Fruit fly (Drosophila melanogaster) S2 (cell line): ENCODE results near the gene CG8925.

Experiments
- CG8478 ChIP-seq: fragments of >200 bp; optimal IDR thresholded peaks from 2 replicates; lab custom pipeline; 2018
- CTCF ChIP-seq, 2 experiments: fragments of >200 bp; optimal IDR thresholded peaks; 2 replicates each; lab custom pipeline; 2018

- no peak for TF ChIP-seq CG8478 (lab: Kevin White, UChicago)
- TF ChIP-seq CTCF (optimal IDR thresholded peaks at IDR 0.05; lab: Kevin White, UChicago), result no peak
Observed at dm6 chr3R:16213792-16214473, 42.1 kb downstream of the CG8925 start.
